Worm (Caenorhabditis elegans) whole organism, L4 larva: ENCODE measurements around the gene rla-2.

Experiments used
- aha-1 ChIP-seq: fragments of 150-350 bp; peaks from one replicate; lab custom pipeline; 2014; ENCODE audit warnings: missing biosample characterization, missing genetic modification characterization
- ceh-32 ChIP-seq: sonication (generic microtip); optimal IDR thresholded peaks from 2 replicates; lab custom pipeline; 2016; ENCODE audit warnings: mild to moderate bottlenecking, missing genetic modification characterization, missing compliant biosample characterization; ENCODE audit not compliant: poor library complexity
- lin-1 ChIP-seq: fragments of 200-800 bp; sonication (Bioruptor generic); IDR thresholded peaks from 2 replicates; pipeline ENCODE4 v1.3.6; 2022; ENCODE audit warnings: missing genetic modification reagents, missing genetic modification characterization, missing compliant biosample characterization
- lin-13 ChIP-seq: fragments of 150-350 bp; optimal IDR thresholded peaks from 2 replicates; lab custom pipeline; 2014; ENCODE audit warnings: missing biosample characterization, missing genetic modification reagents, missing genetic modification characterization
- nhr-28 ChIP-seq: fragments of 150-350 bp; optimal IDR thresholded peaks from 2 replicates; lab custom pipeline; 2014; ENCODE audit warnings: missing biosample characterization, missing genetic modification characterization
- snpc-4 ChIP-seq: fragments of 150-350 bp; optimal IDR thresholded peaks from 2 replicates; lab custom pipeline; 2014; ENCODE audit warnings: missing biosample characterization, missing genetic modification characterization
- ztf-11 ChIP-seq: fragments of 150-350 bp; optimal IDR thresholded peaks from 2 replicates; lab custom pipeline; 2014; ENCODE audit warnings: missing biosample characterization, missing genetic modification characterization

- TF ChIP-seq lin-13: no peak
- no peak for TF ChIP-seq ceh-32
- no peak for TF ChIP-seq nhr-28
- no peak for TF ChIP-seq snpc-4 (tag; lab: Kevin White, UChicago)
- TF ChIP-seq aha-1 (tag; lab: Kevin White, UChicago): no peak
- no peak for TF ChIP-seq lin-1 (GFP tag; lab: Robert Waterston, UW)
- TF ChIP-seq ztf-11: no peak
These were observed 28.6 kb upstream of the rla-2 start, which contains the start of gene Y62E10A.13 for ce11 chrIV:13398728-13399127.
